Worm (Caenorhabditis elegans) whole organism, mixed stage, embryonic: ENCODE data around the gene Y7A5A.8.

ENCODE experiments used
- ceh-43 ChIP-seq: fragments of 200-800 bp; sonication (Bioruptor generic); optimal IDR thresholded peaks from 2 replicates; lab custom pipeline; 2018; ENCODE audit warnings: mild to moderate bottlenecking, missing genetic modification characterization, moderate library complexity, missing compliant biosample characterization
- ces-1 ChIP-seq: fragments of 150-350 bp; optimal IDR thresholded peaks from 2 replicates; lab custom pipeline; 2014; ENCODE audit warnings: missing biosample characterization, missing genetic modification reagents, missing genetic modification characterization
- mab-5 ChIP-seq: fragments of 150-350 bp; optimal IDR thresholded peaks from 2 replicates; lab custom pipeline; 2014; ENCODE audit warnings: missing biosample characterization, missing genetic modification characterization
- mls-2 ChIP-seq: sonication (generic microtip); optimal IDR thresholded peaks from 2 replicates; lab custom pipeline; 2016; ENCODE audit warnings: mild to moderate bottlenecking, missing genetic modification characterization, moderate library complexity, missing compliant biosample characterization
- nhr-237 ChIP-seq: fragments of 150-350 bp; optimal IDR thresholded peaks from 2 replicates; lab custom pipeline; 2014; ENCODE audit warnings: missing biosample characterization, missing genetic modification characterization
- pha-4 ChIP-seq: fragments of 150-350 bp; optimal IDR thresholded peaks from 2 replicates; lab custom pipeline; 2018; ENCODE audit warnings: missing biosample characterization, missing genetic modification reagents, missing genetic modification characterization
- sem-2 ChIP-seq: fragments of 200-800 bp; sonication (Bioruptor generic); optimal IDR thresholded peaks from 2 replicates; lab custom pipeline; 2018; ENCODE audit warnings: mild to moderate bottlenecking, missing genetic modification characterization, missing compliant biosample characterization

DNA sequence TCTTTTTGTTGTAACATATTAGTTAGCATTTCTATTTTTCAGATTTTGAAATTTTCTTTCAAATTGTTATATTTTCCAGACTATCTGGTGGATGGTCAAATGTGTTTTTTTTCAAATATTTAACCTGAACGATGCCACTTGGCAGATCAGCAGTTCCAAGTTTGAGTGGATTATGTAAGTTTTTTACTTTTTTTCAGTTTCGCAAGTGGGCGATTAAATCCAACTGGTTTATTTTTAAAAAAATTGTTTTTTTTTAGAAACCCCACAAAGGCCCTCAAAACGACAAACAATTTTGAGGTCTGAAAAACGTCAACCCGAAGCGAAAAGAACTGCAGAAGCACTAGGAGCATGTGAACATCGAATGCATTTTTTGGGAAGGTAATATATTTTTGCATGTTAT, 4.6 kb downstream of the Y7A5A.8 start, which contains the start of gene Y7A5A.9:
- TF ChIP-seq nhr-237 (tag; lab: Kevin White, UChicago) (no peak), ceh-43 (GFP tag; lab: Kevin White, UChicago) (no peak), ces-1 (no peak), mab-5 (tag; lab: Kevin White, UChicago) (no peak), sem-2 (no peak), mls-2 (tag; lab: Kevin White, UChicago) (no peak), pha-4 (tag; lab: Kevin White, UChicago) (no peak)
